Worm (Caenorhabditis elegans) whole organism, young adult: ENCODE results near the gene elo-5.
"Not testable (repeated sequence)": the region's sequence is repeated elsewhere in the genome, so short reads cannot be mapped to it uniquely, and the experiment has no call there.

Source experiments
- B0019.2 ChIP-seq: fragments of 200-800 bp; sonication (Bioruptor generic); conservative IDR thresholded peaks from 2 replicates; pipeline ENCODE4 v1.3.6; 2022; ENCODE audit warnings: missing genetic modification reagents, missing genetic modification characterization, missing compliant biosample characterization
- B0261.1 ChIP-seq: sonication (generic microtip); optimal IDR thresholded peaks from 2 replicates; lab custom pipeline; 2016; ENCODE audit warnings: mild to moderate bottlenecking, missing genetic modification characterization, moderate library complexity, missing compliant biosample characterization
- C17E4.6 ChIP-seq: fragments of 200-800 bp; sonication (Bioruptor generic); IDR thresholded peaks from 2 replicates; pipeline ENCODE4 v1.3.6; 2022; ENCODE audit warnings: missing genetic modification reagents, missing genetic modification characterization, missing compliant biosample characterization
- F37B4.10 ChIP-seq: fragments of 200-800 bp; sonication (Bioruptor generic); IDR thresholded peaks from 2 replicates; pipeline ENCODE4 v1.3.6; 2022; ENCODE audit warnings: missing genetic modification characterization, missing compliant biosample characterization
- F49E8.2 ChIP-seq: sonication (generic microtip); optimal IDR thresholded peaks from 3 replicates; lab custom pipeline; 2017; ENCODE audit warnings: missing genetic modification characterization, mild to moderate bottlenecking, missing compliant biosample characterization, antibody characterized with exemption, moderate library complexity; ENCODE audit not compliant: insufficient read depth
- F57A8.1 ChIP-seq: fragments of 200-800 bp; sonication (Bioruptor generic); optimal IDR thresholded peaks from 2 replicates; lab custom pipeline; 2018; ENCODE audit warnings: mild to moderate bottlenecking, missing genetic modification characterization, moderate library complexity, missing compliant biosample characterization
- F57C9.4 ChIP-seq: sonication (generic microtip); optimal IDR thresholded peaks from 2 replicates; lab custom pipeline; 2017; ENCODE audit warnings: mild to moderate bottlenecking, missing genetic modification characterization, missing compliant biosample characterization
- K12H6.12 ChIP-seq: fragments of 200-800 bp; sonication (Bioruptor generic); optimal IDR thresholded peaks from 2 replicates; lab custom pipeline; 2018; ENCODE audit warnings: mild to moderate bottlenecking, missing genetic modification characterization, missing compliant biosample characterization
- Y53F4B.3 ChIP-seq: fragments of 200-800 bp; sonication (Bioruptor generic); IDR thresholded peaks from 2 replicates; pipeline ENCODE4 v1.3.6; 2022; ENCODE audit warnings: missing genetic modification reagents, missing genetic modification characterization, missing compliant biosample characterization
- Y67H2A.10 ChIP-seq: fragments of 200-800 bp; sonication (Bioruptor generic); conservative IDR thresholded peaks from 2 replicates; pipeline ENCODE4 v1.3.6; 2022; ENCODE audit warnings: missing genetic modification reagents, missing genetic modification characterization, missing compliant biosample characterization
- akir-1 ChIP-seq: fragments of 200-800 bp; sonication (Bioruptor generic); optimal IDR thresholded peaks from 2 replicates; lab custom pipeline; 2018; ENCODE audit warnings: mild to moderate bottlenecking, missing genetic modification characterization, moderate library complexity, missing compliant biosample characterization
- atf-7 ChIP-seq: sonication (generic microtip); optimal IDR thresholded peaks from 2 replicates; lab custom pipeline; 2017; ENCODE audit warnings: mild to moderate bottlenecking, missing genetic modification characterization, missing compliant biosample characterization
- ccch-3 ChIP-seq: fragments of 200-800 bp; sonication (Bioruptor generic); optimal IDR thresholded peaks from 2 replicates; lab custom pipeline; 2018; ENCODE audit warnings: mild to moderate bottlenecking, missing genetic modification characterization, missing compliant biosample characterization
- cebp-2 ChIP-seq: fragments of 200-800 bp; sonication (Bioruptor generic); IDR thresholded peaks from 2 replicates; pipeline ENCODE4 v1.3.6; 2022; ENCODE audit warnings: missing genetic modification characterization, missing compliant biosample characterization
- dpl-1 ChIP-seq: fragments of 150-350 bp; optimal IDR thresholded peaks from 2 replicates; lab custom pipeline; 2014; ENCODE audit warnings: missing biosample characterization, missing genetic modification reagents, missing genetic modification characterization
- efl-1 ChIP-seq: fragments of 150-350 bp; optimal IDR thresholded peaks from 2 replicates; lab custom pipeline; 2014; ENCODE audit warnings: missing biosample characterization, missing genetic modification reagents, missing genetic modification characterization
- egl-18 ChIP-seq: fragments of 200-800 bp; sonication (Bioruptor generic); IDR thresholded peaks from 2 replicates; pipeline ENCODE4 v1.3.6; 2022; ENCODE audit warnings: missing genetic modification reagents, missing genetic modification characterization, missing compliant biosample characterization
- egl-44 ChIP-seq: fragments of 200-800 bp; sonication (Bioruptor generic); IDR thresholded peaks from 2 replicates; pipeline ENCODE4 v1.3.6; 2022; ENCODE audit warnings: missing genetic modification reagents, missing genetic modification characterization, missing compliant biosample characterization
- hmg-20 ChIP-seq: fragments of 200-800 bp; sonication (Bioruptor generic); IDR thresholded peaks from 2 replicates; pipeline ENCODE4 v1.3.6; 2022; ENCODE audit warnings: missing genetic modification reagents, missing genetic modification characterization, missing compliant biosample characterization
- lag-1 ChIP-seq: fragments of 200-800 bp; sonication (Bioruptor generic); IDR thresholded peaks from 2 replicates; pipeline ENCODE4 v1.3.6; 2022; ENCODE audit warnings: missing genetic modification reagents, missing genetic modification characterization, missing compliant biosample characterization
- lin-26 ChIP-seq: fragments of 200-800 bp; sonication (Bioruptor generic); IDR thresholded peaks from 2 replicates; pipeline ENCODE4 v1.3.6; 2022; ENCODE audit warnings: missing genetic modification reagents, missing genetic modification characterization, missing compliant biosample characterization
- lin-40 ChIP-seq: sonication (generic microtip); optimal IDR thresholded peaks from 2 replicates; lab custom pipeline; 2016; ENCODE audit warnings: missing genetic modification characterization, mild to moderate bottlenecking, missing compliant biosample characterization, missing genotype, missing genetic modification reagents
- lsl-1 ChIP-seq: fragments of 200-800 bp; sonication (Bioruptor generic); optimal IDR thresholded peaks from 2 replicates; lab custom pipeline; 2018; ENCODE audit warnings: mild to moderate bottlenecking, missing genetic modification characterization, moderate library complexity, missing compliant biosample characterization
- lsy-27 ChIP-seq: sonication (generic microtip); optimal IDR thresholded peaks from 2 replicates; lab custom pipeline; 2017; ENCODE audit warnings: missing genetic modification characterization, mild to moderate bottlenecking, missing compliant biosample characterization, antibody characterized with exemption, missing genotype, borderline replicate concordance; ENCODE audit not compliant: insufficient read depth
- mcd-1 ChIP-seq: fragments of 200-800 bp; sonication (Bioruptor generic); IDR thresholded peaks from 2 replicates; pipeline ENCODE4 v1.3.6; 2022; ENCODE audit warnings: missing genetic modification reagents, missing genetic modification characterization, missing compliant biosample characterization
- nfya-2 ChIP-seq: fragments of 200-800 bp; sonication (Bioruptor generic); IDR thresholded peaks from 2 replicates; pipeline ENCODE4 v1.3.6; 2022; ENCODE audit warnings: missing genetic modification reagents, missing genetic modification characterization, missing compliant biosample characterization
- nfyb-1 ChIP-seq: fragments of 200-800 bp; sonication (Bioruptor generic); IDR thresholded peaks from 2 replicates; pipeline ENCODE4 v1.3.6; 2022; ENCODE audit warnings: missing genetic modification reagents, missing genetic modification characterization, missing compliant biosample characterization
- nhr-179 ChIP-seq: sonication (generic microtip); optimal IDR thresholded peaks from 2 replicates; lab custom pipeline; 2016; ENCODE audit warnings: mild to moderate bottlenecking, missing genetic modification characterization, missing compliant biosample characterization
- nhr-80 ChIP-seq: sonication (generic microtip); optimal IDR thresholded peaks from 2 replicates; lab custom pipeline; 2016; ENCODE audit warnings: missing genetic modification characterization, missing compliant biosample characterization
- rcor-1 ChIP-seq: fragments of 200-800 bp; sonication (Bioruptor generic); IDR thresholded peaks from 2 replicates; pipeline ENCODE4 v1.3.6; 2022; ENCODE audit warnings: missing genetic modification reagents, missing genetic modification characterization, missing compliant biosample characterization
- rpc-1 ChIP-seq, 2 experiments: fragments of 150-350 bp in 1 of 2; sonication (generic microtip) in 1 of 2; optimal IDR thresholded peaks; 2 replicates each; lab custom pipeline; 2014 to 2018; ENCODE audit warnings: missing biosample characterization in 1 of 2, missing genetic modification characterization in 1 of 2, missing genetic modification reagents in 1 of 2, missing genotype in 1 of 2
- snpc-1.3 ChIP-seq: sonication (generic microtip); optimal IDR thresholded peaks from 2 replicates; lab custom pipeline; 2017; ENCODE audit warnings: missing genetic modification characterization, mild to moderate bottlenecking, missing compliant biosample characterization, antibody characterized with exemption, moderate library complexity, missing genotype, missing genetic modification reagents; ENCODE audit not compliant: insufficient read depth
- snpc-3.4 ChIP-seq: sonication (generic microtip); optimal IDR thresholded peaks from 2 replicates; lab custom pipeline; 2017; ENCODE audit warnings: missing genetic modification characterization, mild to moderate bottlenecking, missing compliant biosample characterization, antibody characterized with exemption, moderate library complexity, missing genotype, missing genetic modification reagents
- snpc-4 ChIP-seq, 5 experiments: fragments of 150-350 bp in 1 of 5; sonication (generic microtip) in 4 of 5; optimal IDR thresholded peaks; 2 replicates each; lab custom pipeline; 2014 to 2018; ENCODE audit warnings: missing genetic modification characterization in 5 of 5, missing biosample characterization in 3 of 5, antibody characterized with exemption in 2 of 5, mild to moderate bottlenecking in 2 of 5, missing compliant biosample characterization in 2 of 5, missing genotype in 2 of 5, moderate library complexity in 2 of 5, missing genetic modification reagents in 1 of 5
- tbp1 ChIP-seq: fragments of 200-800 bp; sonication (Bioruptor generic); optimal IDR thresholded peaks from 2 replicates; lab custom pipeline; 2018; ENCODE audit warnings: mild to moderate bottlenecking, missing genetic modification characterization, missing compliant biosample characterization
- unc-130 ChIP-seq: sonication (generic microtip); optimal IDR thresholded peaks from 2 replicates; lab custom pipeline; 2016; ENCODE audit warnings: missing genetic modification reagents, missing genetic modification characterization, missing compliant biosample characterization
- xnd-1 ChIP-seq: sonication (generic microtip); optimal IDR thresholded peaks from 2 replicates; lab custom pipeline; 2016; ENCODE audit warnings: missing genotype, missing genetic modification reagents, missing genetic modification characterization, missing compliant biosample characterization
- zim-3 ChIP-seq: sonication (generic microtip); optimal IDR thresholded peaks from 2 replicates; lab custom pipeline; 2017; ENCODE audit warnings: mild to moderate bottlenecking, missing genetic modification characterization, moderate library complexity, missing compliant biosample characterization
- ztf-26 ChIP-seq: sonication (generic microtip); optimal IDR thresholded peaks from 2 replicates; lab custom pipeline; 2017; ENCODE audit warnings: missing genetic modification characterization, missing compliant biosample characterization

The elo-5 gene

DNA sequence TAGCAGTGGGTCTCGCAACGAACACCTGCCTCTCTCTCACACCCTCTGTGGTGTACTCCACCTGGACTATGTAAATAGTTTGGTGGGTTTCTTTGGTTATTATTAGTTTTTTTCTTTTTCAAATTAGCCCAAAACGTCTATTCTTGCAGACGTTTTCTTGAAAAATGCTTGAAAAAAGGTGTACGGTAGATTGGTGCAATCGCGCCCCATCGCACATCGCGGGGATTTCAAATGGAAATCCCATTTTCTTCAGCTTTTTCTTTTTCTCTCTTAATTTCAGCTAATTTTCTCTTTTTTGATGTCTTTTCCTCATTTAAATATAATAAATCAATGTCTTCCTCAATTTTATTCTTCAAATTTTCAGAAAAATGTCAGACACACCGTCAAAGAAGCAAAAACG, 22.8 kb downstream of the elo-5 start, which contains the start of gene Y4C6B.1:
Y4C6B.1 (plus strand) TSS at position 365 of the 400 bp plus-strand sequence.
- TF ChIP-seq rcor-1: no peak
- TF ChIP-seq efl-1 (GFP tag; lab: Kevin White, UChicago): peak; percentile 61
- TF ChIP-seq ccch-3 (GFP tag; lab: Kevin White, UChicago): no peak
- TF ChIP-seq xnd-1 (tag; lab: Kevin White, UChicago): no peak
- TF ChIP-seq lag-1 (GFP tag; lab: Robert Waterston, UW): no peak
- no peak for TF ChIP-seq egl-18 (GFP tag; lab: Robert Waterston, UW)
- no peak for TF ChIP-seq F57C9.4 (tag; lab: Kevin White, UChicago)
- TF ChIP-seq snpc-4 (GFP tag; optimal IDR thresholded peaks at IDR 0.05; lab: Kevin White, UChicago): no peak
- TF ChIP-seq snpc-4 (tag; optimal IDR thresholded peaks at IDR 0.05; lab: Kevin White, UChicago): peak in 3 of 4 experiments; percentile 59 to 80 (median 72)
- TF ChIP-seq lsy-27: no peak
- peak; percentile 24 for TF ChIP-seq tbp1 (GFP tag; lab: Kevin White, UChicago)
- no peak for TF ChIP-seq nhr-179 (tag; lab: Kevin White, UChicago)
- TF ChIP-seq lin-40 (tag; lab: Kevin White, UChicago): no peak
- TF ChIP-seq mcd-1 (GFP tag; lab: Robert Waterston, UW): peak; percentile 69
- no peak for TF ChIP-seq zim-3 (tag; lab: Kevin White, UChicago)
- no peak for TF ChIP-seq nfyb-1
- TF ChIP-seq hmg-20 (GFP tag; lab: Robert Waterston, UW): no peak
- no peak for TF ChIP-seq F37B4.10 (GFP tag; lab: Robert Waterston, UW)
- TF ChIP-seq snpc-3.4 (tag; lab: Kevin White, UChicago): peak; percentile 10
- peak; percentile 56 for TF ChIP-seq lsl-1
- peak; percentile 8 for TF ChIP-seq dpl-1 (GFP tag; lab: Kevin White, UChicago)
- TF ChIP-seq C17E4.6 (GFP tag; lab: Robert Waterston, UW): no peak
- no peak for TF ChIP-seq atf-7 (tag; lab: Kevin White, UChicago)
- no peak for TF ChIP-seq Y53F4B.3 (GFP tag; lab: Robert Waterston, UW)

DNA sequence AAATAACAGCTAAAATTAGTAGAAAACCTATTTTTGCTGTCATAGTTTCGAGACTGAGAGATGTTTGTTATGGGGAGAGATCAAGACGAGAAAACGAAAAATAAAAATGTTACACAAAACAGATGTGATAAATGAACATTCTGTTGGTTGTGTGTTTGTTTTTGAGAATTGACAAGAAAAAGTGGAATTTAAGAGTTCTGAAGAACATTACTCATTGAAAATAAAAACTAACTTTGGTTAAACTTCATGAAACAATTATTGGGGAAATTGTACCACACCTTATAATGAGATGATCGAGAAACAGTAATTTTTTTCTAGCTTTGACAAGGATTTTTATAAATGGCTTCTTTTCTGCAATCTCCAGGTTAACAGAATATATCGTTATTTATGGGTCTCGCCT, 23.6 kb downstream of the elo-5 start, which contains the start of gene Y4C6B.7:
Y4C6B.7 (minus strand) TSS at position 101 of the 400 bp plus-strand sequence.
- no peak for TF ChIP-seq lsy-27
- TF ChIP-seq, all 124 proteins: peak for 0

DNA sequence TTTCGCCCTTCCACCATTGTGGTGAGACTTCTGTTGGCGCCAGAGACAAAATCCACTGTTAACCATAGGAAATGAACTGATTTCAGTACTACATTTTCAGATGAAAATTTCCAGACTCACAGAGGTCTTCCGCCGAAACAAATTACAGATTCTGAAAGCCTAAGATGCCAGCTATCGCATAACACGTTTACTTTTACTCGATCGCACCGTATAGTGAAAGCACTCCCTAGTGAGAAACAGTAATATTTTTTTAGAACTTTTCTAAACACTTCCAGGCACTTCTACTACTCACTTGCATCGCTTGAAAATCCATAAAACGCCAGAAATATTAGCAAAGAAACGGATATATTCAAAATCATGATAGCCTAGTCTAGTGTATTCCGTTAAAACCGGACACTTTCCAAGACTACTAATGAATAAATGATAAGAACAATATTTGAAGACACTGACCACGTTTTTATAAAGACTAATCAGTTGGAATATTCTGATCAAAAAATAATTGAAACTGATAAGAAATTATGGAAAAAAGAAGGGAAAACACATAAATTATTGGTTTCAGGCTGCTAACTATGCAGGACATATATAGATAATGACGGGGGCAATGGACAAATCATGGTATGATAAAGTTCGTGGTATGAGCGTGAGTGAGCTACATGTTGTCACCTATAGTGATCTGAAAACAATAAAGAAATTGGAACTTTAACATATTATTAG, 26.3 kb downstream of the elo-5 start, which contains the start of gene gba-4:
gba-4 (minus strand) TSS at position 418 of the 714 bp plus-strand sequence.
- not testable (repeated sequence) for TF ChIP-seq rpc-1 (optimal IDR thresholded peaks at IDR 0.05; lab: Kevin White, UChicago); snpc-4 (GFP tag; optimal IDR thresholded peaks at IDR 0.05; lab: Kevin White, UChicago)
- TF ChIP-seq rpc-1 (tag; optimal IDR thresholded peaks at IDR 0.05; lab: Kevin White, UChicago): peak; percentile 42
- peak; percentile 51 for TF ChIP-seq B0261.1 (tag; lab: Kevin White, UChicago)
- peak; percentile 72 for TF ChIP-seq nhr-80 (tag; lab: Kevin White, UChicago)
- TF ChIP-seq snpc-4 (tag; optimal IDR thresholded peaks at IDR 0.05; lab: Kevin White, UChicago): peak in 1 of 4 experiments; percentile 35
- TF ChIP-seq tbp1 (GFP tag; lab: Kevin White, UChicago): peak; percentile 75
- TF ChIP-seq, all 124 proteins: peak for 5; not testable (repeated sequence) for 119

DNA sequence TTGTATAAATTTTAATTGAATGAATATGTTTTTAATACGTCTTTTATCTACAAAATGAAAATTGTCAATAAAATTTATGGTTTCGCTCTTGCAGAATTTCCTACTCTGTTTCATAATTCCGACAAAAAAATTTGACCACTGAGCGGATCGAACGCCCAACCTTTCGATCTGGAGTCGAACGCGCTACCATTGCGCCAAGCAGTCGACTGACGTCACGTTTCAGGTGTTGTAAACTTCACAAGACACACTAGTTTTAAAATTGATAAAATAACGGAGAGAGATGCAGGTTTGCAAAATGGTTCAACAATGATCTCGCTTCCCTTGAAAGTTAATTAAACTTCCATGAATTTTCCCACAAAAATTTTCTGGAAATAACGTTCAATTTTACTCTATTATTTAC, 32.7 kb downstream of the elo-5 start:
- TF ChIP-seq snpc-1.3: peak; percentile 36
- TF ChIP-seq mcd-1 (GFP tag; lab: Robert Waterston, UW): no peak
- TF ChIP-seq lin-26: no peak
- no peak for TF ChIP-seq ztf-26 (tag; lab: Kevin White, UChicago)
- TF ChIP-seq B0019.2: no peak
- no peak for TF ChIP-seq K12H6.12
- no peak for TF ChIP-seq egl-18 (GFP tag; lab: Robert Waterston, UW)
- no peak for TF ChIP-seq F49E8.2 (tag; lab: Kevin White, UChicago)
- TF ChIP-seq zim-3 (tag; lab: Kevin White, UChicago): no peak
- TF ChIP-seq nfyb-1: 0 out of 2 replicates have a peak, but pooled peaks have one; percentile 36
- peak; percentile 21 for TF ChIP-seq nhr-80 (tag; lab: Kevin White, UChicago)
- no peak for TF ChIP-seq unc-130 (GFP tag; lab: Kevin White, UChicago)
- no peak for TF ChIP-seq nfya-2 (GFP tag; lab: Robert Waterston, UW)
- no peak for TF ChIP-seq egl-44
- TF ChIP-seq F57A8.1 (GFP tag; lab: Kevin White, UChicago): no peak
- TF ChIP-seq F57C9.4 (tag; lab: Kevin White, UChicago): no peak
- TF ChIP-seq cebp-2 (GFP tag; lab: Robert Waterston, UW): no peak
- no peak for TF ChIP-seq akir-1 (GFP tag; lab: Kevin White, UChicago)
- no peak for TF ChIP-seq Y67H2A.10 (GFP tag; lab: Robert Waterston, UW)
